Worm (Caenorhabditis elegans) whole organism, L1 larva: ENCODE results near the gene rsu-1.
A peak's percentile ranks its signal among the peaks of the same experiment; 100 is the strongest.

ENCODE experiments used
- C04F5.9 ChIP-seq: sonication (generic microtip); optimal IDR thresholded peaks from 2 replicates; lab custom pipeline; 2016; ENCODE audit warnings: missing genetic modification characterization, missing compliant biosample characterization
- C34B4.2 ChIP-seq: sonication (generic microtip); optimal IDR thresholded peaks from 2 replicates; lab custom pipeline; 2017; ENCODE audit warnings: mild to moderate bottlenecking, missing genetic modification characterization, missing compliant biosample characterization
- F16B12.6 ChIP-seq: fragments of 150-350 bp; optimal IDR thresholded peaks from 2 replicates; lab custom pipeline; 2014; ENCODE audit warnings: missing biosample characterization, missing genetic modification characterization
- Y116A8C.19 ChIP-seq: sonication (generic microtip); optimal IDR thresholded peaks from 2 replicates; lab custom pipeline; 2016; ENCODE audit warnings: missing compliant biosample characterization, missing genetic modification characterization, borderline replicate concordance
- aly-2 ChIP-seq: fragments of 150-350 bp; optimal IDR thresholded peaks from 2 replicates; lab custom pipeline; 2014; ENCODE audit warnings: missing biosample characterization, missing genetic modification characterization
- blmp-1 ChIP-seq: fragments of 150-350 bp; optimal IDR thresholded peaks from 2 replicates; lab custom pipeline; 2014; ENCODE audit warnings: missing biosample characterization, missing genetic modification characterization
- ceh-63 ChIP-seq: fragments of 200-800 bp; sonication (Bioruptor generic); optimal IDR thresholded peaks from 2 replicates; lab custom pipeline; 2018; ENCODE audit warnings: mild to moderate bottlenecking, missing genetic modification characterization, missing compliant biosample characterization
- ceh-8 ChIP-seq: fragments of 200-800 bp; sonication (Bioruptor generic); optimal IDR thresholded peaks from 2 replicates; lab custom pipeline; 2018; ENCODE audit warnings: mild to moderate bottlenecking, missing genetic modification characterization, moderate library complexity, missing compliant biosample characterization
- ceh-88 ChIP-seq: fragments of 200-800 bp; sonication (Bioruptor generic); IDR thresholded peaks from 2 replicates; pipeline ENCODE4 v1.3.6; 2022; ENCODE audit warnings: missing genetic modification characterization, missing compliant biosample characterization
- ceh-90 ChIP-seq: sonication (generic microtip); optimal IDR thresholded peaks from 2 replicates; lab custom pipeline; 2016; ENCODE audit warnings: missing genetic modification characterization, missing compliant biosample characterization
- ces-1 ChIP-seq: fragments of 150-350 bp; optimal IDR thresholded peaks from 2 replicates; lab custom pipeline; 2014; ENCODE audit warnings: missing biosample characterization, missing genetic modification reagents, missing genetic modification characterization
- dsc-1 ChIP-seq: sonication (generic microtip); optimal IDR thresholded peaks from 2 replicates; lab custom pipeline; 2016; ENCODE audit warnings: mild to moderate bottlenecking, missing genetic modification characterization, missing compliant biosample characterization
- efl-1 ChIP-seq, 4 experiments: fragments of 150-350 bp; optimal IDR thresholded peaks in 3 of 4; peaks in 1 of 4; 1 replicate in 1 of 4; 2 replicates in 3 of 4; lab custom pipeline; 2014; ENCODE audit warnings: missing biosample characterization in 2 of 4, missing genetic modification characterization in 2 of 4, missing genetic modification reagents in 2 of 4
- efl-3 ChIP-seq: fragments of 200-800 bp; sonication (Bioruptor generic); optimal IDR thresholded peaks from 2 replicates; lab custom pipeline; 2018; ENCODE audit warnings: mild to moderate bottlenecking, missing genetic modification characterization, missing compliant biosample characterization
- elt-2 ChIP-seq: sonication (generic microtip); optimal IDR thresholded peaks from 2 replicates; lab custom pipeline; 2016; ENCODE audit warnings: missing genetic modification characterization, mild to moderate bottlenecking, inconsistent platforms, missing compliant biosample characterization, missing genetic modification reagents
- elt-3 ChIP-seq, 6 experiments: fragments of 150-350 bp in 1 of 6; sonication (generic microtip); optimal IDR thresholded peaks; 2 replicates each; lab custom pipeline; 2017 to 2018; ENCODE audit warnings: missing biosample characterization in 6 of 6, missing genetic modification characterization in 6 of 6, inconsistent platforms in 1 of 6
- fkh-8 ChIP-seq: sonication (generic microtip); optimal IDR thresholded peaks from 2 replicates; lab custom pipeline; 2016; ENCODE audit warnings: mild to moderate bottlenecking, missing genetic modification characterization, missing compliant biosample characterization
- irx-1 ChIP-seq: sonication (generic microtip); optimal IDR thresholded peaks from 2 replicates; lab custom pipeline; 2016; ENCODE audit warnings: missing genetic modification characterization, missing compliant biosample characterization
- isw-1 ChIP-seq: fragments of 200-800 bp; sonication (Bioruptor generic); IDR thresholded peaks from 2 replicates; pipeline ENCODE4 v1.3.6; 2022; ENCODE audit warnings: missing genetic modification characterization, missing compliant biosample characterization
- jun-1 ChIP-seq: fragments of 150-350 bp; optimal IDR thresholded peaks from 2 replicates; lab custom pipeline; 2014; ENCODE audit warnings: missing biosample characterization, missing genetic modification reagents, missing genetic modification characterization
- lin-35 ChIP-seq, 2 experiments: fragments of 150-350 bp; optimal IDR thresholded peaks; 2 replicates each; lab custom pipeline; 2014; ENCODE audit warnings: missing biosample characterization in 2 of 2, missing genetic modification characterization in 2 of 2, missing genetic modification reagents in 2 of 2
- lin-39 ChIP-seq: fragments of 150-350 bp; optimal IDR thresholded peaks from 2 replicates; lab custom pipeline; 2014; ENCODE audit warnings: missing biosample characterization, missing genetic modification reagents, missing genetic modification characterization
- mab-9 ChIP-seq: fragments of 200-800 bp; sonication (Bioruptor generic); IDR thresholded peaks from 2 replicates; pipeline ENCODE4 v1.3.6; 2022; ENCODE audit warnings: missing genetic modification reagents, missing genetic modification characterization, missing compliant biosample characterization
- mef-2 ChIP-seq: fragments of 150-350 bp; optimal IDR thresholded peaks from 2 replicates; lab custom pipeline; 2014; ENCODE audit warnings: missing biosample characterization, missing genetic modification characterization
- nhr-11 ChIP-seq: fragments of 150-350 bp; optimal IDR thresholded peaks from 2 replicates; lab custom pipeline; 2014; ENCODE audit warnings: missing biosample characterization, missing genetic modification characterization
- nhr-12 ChIP-seq: sonication (generic microtip); optimal IDR thresholded peaks from 2 replicates; lab custom pipeline; 2017; ENCODE audit warnings: missing biosample characterization, missing genetic modification characterization
- nhr-20 ChIP-seq: sonication (generic microtip); optimal IDR thresholded peaks from 2 replicates; lab custom pipeline; 2016; ENCODE audit warnings: mild to moderate bottlenecking, missing genetic modification characterization, missing compliant biosample characterization
- nhr-237 ChIP-seq: fragments of 150-350 bp; optimal IDR thresholded peaks from 2 replicates; lab custom pipeline; 2014; ENCODE audit warnings: missing biosample characterization, missing genetic modification characterization
- nhr-85 ChIP-seq: sonication (generic microtip); peaks from one replicate; lab custom pipeline; 2016; ENCODE audit warnings: missing genetic modification characterization, inconsistent platforms, missing compliant biosample characterization
- pag-3 ChIP-seq: sonication (generic microtip); optimal IDR thresholded peaks from 2 replicates; lab custom pipeline; 2017; ENCODE audit warnings: missing genetic modification characterization, mild to moderate bottlenecking, missing compliant biosample characterization, antibody characterized with exemption, borderline replicate concordance; ENCODE audit not compliant: insufficient read depth
- pax-3 ChIP-seq: fragments of 200-800 bp; sonication (Bioruptor generic); optimal IDR thresholded peaks from 2 replicates; lab custom pipeline; 2018; ENCODE audit warnings: mild to moderate bottlenecking, missing genetic modification characterization, moderate library complexity, missing compliant biosample characterization
- pqm-1 ChIP-seq: sonication (generic microtip); optimal IDR thresholded peaks from 3 replicates; lab custom pipeline; 2017; ENCODE audit warnings: missing biosample characterization, missing genetic modification characterization
- skn-1 ChIP-seq: fragments of 150-350 bp; optimal IDR thresholded peaks from 2 replicates; lab custom pipeline; 2014; ENCODE audit warnings: missing biosample characterization, missing genetic modification characterization
- snpc-4 ChIP-seq: fragments of 150-350 bp; optimal IDR thresholded peaks from 2 replicates; lab custom pipeline; 2014; ENCODE audit warnings: missing biosample characterization, missing genetic modification characterization
- snu-23 ChIP-seq: sonication (generic microtip); optimal IDR thresholded peaks from 2 replicates; lab custom pipeline; 2016; ENCODE audit warnings: missing genetic modification characterization, missing compliant biosample characterization
- swsn-7 ChIP-seq: sonication (generic microtip); optimal IDR thresholded peaks from 2 replicates; lab custom pipeline; 2016; ENCODE audit warnings: missing genetic modification characterization, missing compliant biosample characterization
- tlp-1 ChIP-seq: fragments of 150-350 bp; optimal IDR thresholded peaks from 2 replicates; lab custom pipeline; 2014; ENCODE audit warnings: missing biosample characterization, missing genetic modification characterization
- unc-30 ChIP-seq: sonication (generic microtip); optimal IDR thresholded peaks from 2 replicates; lab custom pipeline; 2017; ENCODE audit warnings: missing biosample characterization, missing genetic modification characterization
- unc-86 ChIP-seq: sonication (generic microtip); optimal IDR thresholded peaks from 2 replicates; lab custom pipeline; 2016; ENCODE audit warnings: missing genetic modification characterization, missing compliant biosample characterization
- xbp-1 ChIP-seq: sonication (generic microtip); optimal IDR thresholded peaks from 2 replicates; lab custom pipeline; 2016; ENCODE audit warnings: missing genetic modification characterization, missing compliant biosample characterization
- zip-4 ChIP-seq: fragments of 200-800 bp; sonication (Bioruptor generic); optimal IDR thresholded peaks from 2 replicates; lab custom pipeline; 2018; ENCODE audit warnings: mild to moderate bottlenecking, missing genetic modification characterization, moderate library complexity, missing compliant biosample characterization
- ztf-11 ChIP-seq, 2 experiments: sonication (generic microtip); optimal IDR thresholded peaks; 2 replicates each; lab custom pipeline; 2016 to 2017; ENCODE audit warnings: missing genetic modification characterization in 2 of 2, missing biosample characterization in 1 of 2, missing compliant biosample characterization in 1 of 2

rsu-1 gene

DNA sequence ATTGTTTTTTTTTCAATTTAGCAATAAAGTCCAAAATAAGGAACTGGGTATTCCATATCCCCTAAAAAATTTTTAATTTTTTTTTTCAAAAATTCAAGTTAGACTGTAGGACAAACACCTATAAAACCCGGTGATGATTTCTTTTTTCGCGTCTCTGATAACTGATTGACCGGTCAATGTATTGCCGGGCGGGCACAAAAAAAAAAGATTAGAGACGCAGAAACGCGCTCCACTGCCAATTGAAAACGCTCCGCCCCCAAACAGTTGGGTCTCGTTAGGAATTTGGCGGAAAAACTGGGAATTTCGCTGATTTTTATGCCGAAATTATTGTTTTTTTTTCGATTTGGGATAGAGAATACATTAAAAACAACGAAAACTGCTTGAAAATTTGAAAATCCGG lies 3.4 kb upstream of the rsu-1 start:
- no peak for TF ChIP-seq ztf-11 (tag; optimal IDR thresholded peaks at IDR 0.05; lab: Kevin White, UChicago)

- TF ChIP-seq C04F5.9 (no peak), xbp-1 (tag; lab: Kevin White, UChicago) (peak; percentile 89), mef-2 (tag; lab: Kevin White, UChicago) (no peak)
Observed at ce11 chrIII:3469646-3470045, 2.2 kb upstream of the rsu-1 start, which contains the start of gene smim-14. TSS of gene smim-14 (minus strand) at chrIII:3469746.

DNA sequence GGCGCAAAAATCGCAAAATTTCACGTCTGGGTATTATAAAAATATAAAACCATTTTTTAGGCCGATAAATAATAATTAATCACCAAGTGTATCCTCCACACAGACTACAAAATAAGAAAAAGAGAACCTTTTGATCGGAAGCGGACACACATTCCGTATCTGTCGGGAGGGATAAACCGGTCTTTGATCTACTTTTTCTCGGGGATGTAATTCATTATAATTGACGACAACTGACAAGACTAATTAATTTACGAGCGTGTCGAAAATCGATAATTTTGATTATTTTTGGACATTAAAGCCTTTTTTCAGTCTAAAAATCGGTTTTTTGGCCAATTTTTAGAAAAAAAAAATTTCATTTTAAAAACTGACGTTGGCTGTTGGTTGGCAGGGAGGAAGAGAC lies 1.4 kb upstream of the rsu-1 start:
- TF ChIP-seq isw-1 (GFP tag; lab: Robert Waterston, UW) (no peak), fkh-8 (tag; lab: Kevin White, UChicago) (no peak), blmp-1 (peak; percentile 80), jun-1 (tag; lab: Kevin White, UChicago) (no peak), nhr-85 (tag; lab: Kevin White, UChicago) (peak; percentile 6), snpc-4 (tag; lab: Kevin White, UChicago) (no peak), efl-1 (optimal IDR thresholded peaks at IDR 0.05; lab: Kevin White, UChicago) (no peak), efl-1 (GFP tag; optimal IDR thresholded peaks at IDR 0.05 in 1 of 2; lab: Kevin White, UChicago) (no peak), elt-3 (tag; optimal IDR thresholded peaks at IDR 0.05; lab: Kevin White, UChicago) (peak in 1 of 6 experiments; percentile 39)

DNA sequence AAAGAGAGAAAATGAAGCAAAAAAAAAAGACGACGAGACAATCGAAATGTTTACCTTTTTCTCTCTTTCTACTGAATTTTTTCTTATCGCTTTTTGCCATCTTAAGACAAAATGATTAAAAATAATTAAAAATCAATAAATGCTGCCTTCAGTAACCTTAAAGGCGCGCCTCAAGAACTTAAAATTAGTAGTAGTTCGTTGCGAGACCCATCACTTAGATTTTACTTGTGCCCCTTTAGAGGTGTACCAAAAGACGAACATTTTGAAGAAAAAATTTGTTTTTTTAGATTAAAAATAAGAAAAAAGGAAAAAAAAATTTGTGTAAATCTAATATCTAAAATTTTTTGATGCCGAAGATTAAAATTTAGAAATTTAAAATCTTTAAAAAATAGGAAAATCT lies 830 bp upstream of the rsu-1 start:
- no peak for TF ChIP-seq lin-39 (tag; lab: Kevin White, UChicago)
- no peak for TF ChIP-seq unc-86 (tag; lab: Kevin White, UChicago)
- no peak for TF ChIP-seq snu-23 (GFP tag; lab: Kevin White, UChicago)
- TF ChIP-seq nhr-237 (tag; lab: Kevin White, UChicago), result no peak
- no peak for TF ChIP-seq ceh-63
- TF ChIP-seq pax-3 (tag; lab: Kevin White, UChicago), result no peak
- no peak for TF ChIP-seq jun-1 (tag; lab: Kevin White, UChicago)
- no peak for TF ChIP-seq nhr-20 (tag; lab: Kevin White, UChicago)
- no peak for TF ChIP-seq ceh-88 (GFP tag; lab: Robert Waterston, UW)
- TF ChIP-seq skn-1 (tag; lab: Kevin White, UChicago), result no peak
- no peak for TF ChIP-seq nhr-85 (tag; lab: Kevin White, UChicago)
- no peak for TF ChIP-seq ceh-90
- TF ChIP-seq elt-2 (tag; lab: Kevin White, UChicago), result no peak
- no peak for TF ChIP-seq zip-4 (GFP tag; lab: Kevin White, UChicago)
- no peak for TF ChIP-seq unc-30 (tag; lab: Kevin White, UChicago)
- no peak for TF ChIP-seq dsc-1 (tag; lab: Kevin White, UChicago)
- TF ChIP-seq ces-1, result no peak
- no peak for TF ChIP-seq mab-9 (GFP tag; lab: Robert Waterston, UW)
- no peak for TF ChIP-seq tlp-1 (tag; lab: Kevin White, UChicago)
- TF ChIP-seq, all 84 proteins: peak for 0

- peak in 1 of 2 experiments; percentile 4 for TF ChIP-seq lin-35 (GFP tag; optimal IDR thresholded peaks at IDR 0.05; lab: Kevin White, UChicago)
- TF ChIP-seq ztf-11 (tag; optimal IDR thresholded peaks at IDR 0.05; lab: Kevin White, UChicago), result no peak
- peak; percentile 18 for TF ChIP-seq elt-2 (tag; lab: Kevin White, UChicago)
- no peak for TF ChIP-seq F16B12.6
Observed at ce11 chrIII:3475014-3475413, 3.2 kb downstream of the rsu-1 start.

- TF ChIP-seq isw-1 (GFP tag; lab: Robert Waterston, UW) (no peak), tlp-1 (tag; lab: Kevin White, UChicago) (no peak), irx-1 (no peak), swsn-7 (tag; lab: Kevin White, UChicago) (no peak), snpc-4 (tag; lab: Kevin White, UChicago) (no peak), ceh-63 (no peak), nhr-85 (tag; lab: Kevin White, UChicago) (no peak), efl-3 (no peak), blmp-1 (peak; percentile 33), nhr-12 (no peak), aly-2 (tag; lab: Kevin White, UChicago) (no peak), Y116A8C.19 (tag; lab: Kevin White, UChicago) (no peak), nhr-20 (tag; lab: Kevin White, UChicago) (no peak), ceh-90 (no peak), nhr-11 (no peak), elt-2 (tag; lab: Kevin White, UChicago) (peak; percentile 30), C34B4.2 (no peak), ceh-8 (GFP tag; lab: Kevin White, UChicago) (no peak), zip-4 (GFP tag; lab: Kevin White, UChicago) (no peak), pag-3 (no peak), pqm-1 (tag; lab: Kevin White, UChicago) (peak; percentile 5)
Observed at ce11 chrIII:3475497-3475896, 3.7 kb downstream of the rsu-1 start, which contains the start of gene C34C12.9. TSS of gene C34C12.9 (minus strand) at chrIII:3475512.
